Worm (Caenorhabditis elegans): Measurements from ENCODE around the gene his-3.
A peak's percentile ranks its signal among the peaks of the same experiment; 100 is the strongest.
"Not testable (repeated sequence)": the region's sequence is repeated elsewhere in the genome, so short reads cannot be mapped to it uniquely, and the experiment has no call there.

- TF ChIP-seq unc-130 (GFP tag; optimal IDR thresholded peaks at IDR 0.05); zag-1 (tag; optimal IDR thresholded peaks at IDR 0.05); zfp-3 (GFP tag; conservative IDR thresholded peaks at IDR 0.05); gei-8 (GFP tag; optimal IDR thresholded peaks at IDR 0.05); lin-39 (tag; optimal IDR thresholded peaks at IDR 0.05); lim-7 (GFP tag; IDR thresholded peaks at IDR 0.05); nhr-237 (tag; optimal IDR thresholded peaks at IDR 0.05); fkh-10 (GFP tag; optimal IDR thresholded peaks at IDR 0.05); lin-15B (tag; optimal IDR thresholded peaks at IDR 0.05); hif-1 (tag; optimal IDR thresholded peaks at IDR 0.05); zip-2 (tag; optimal IDR thresholded peaks at IDR 0.05); ama-1 (optimal IDR thresholded peaks at IDR 0.05): not testable (repeated sequence)
- TF ChIP-seq dpl-1 (GFP tag; optimal IDR thresholded peaks at IDR 0.05) = peak; percentile 48
These were observed at the start of gene his-3, which contains the start of gene his-4 for ce11 chrV:16040140-16040827.
